Fruit fly (Drosophila melanogaster) whole organism, embryonic: Measurements from ENCODE around the gene CG9581.

Source experiments
- Abd-B ChIP-seq: fragments of 200-800 bp; sonication (Bioruptor generic); optimal IDR thresholded peaks from 2 replicates; lab custom pipeline; 2018; ENCODE audit warnings: missing biosample characterization, mild to moderate bottlenecking, missing genetic modification characterization, moderate library complexity
- Atf3 ChIP-seq: fragments of 200-800 bp; sonication (Bioruptor generic); optimal IDR thresholded peaks from 3 replicates; lab custom pipeline; 2016; ENCODE audit warnings: missing biosample characterization, missing genetic modification characterization
- BEAF-32 ChIP-seq: fragments of 200-800 bp; sonication (Bioruptor generic); optimal IDR thresholded peaks from 3 replicates; lab custom pipeline; 2017; ENCODE audit warnings: missing biosample characterization, missing genetic modification characterization, mild to moderate bottlenecking, moderate library complexity, missing genetic modification reagents
- BtbVII ChIP-seq: fragments of 200-800 bp; sonication (Bioruptor generic); optimal IDR thresholded peaks from 3 replicates; lab custom pipeline; 2017; ENCODE audit warnings: missing biosample characterization, mild to moderate bottlenecking, missing genetic modification characterization
- CG10267 ChIP-seq: fragments of 200-800 bp; sonication (Bioruptor generic); optimal IDR thresholded peaks from 2 replicates; lab custom pipeline; 2018; ENCODE audit warnings: missing biosample characterization, mild to moderate bottlenecking, missing genetic modification characterization, moderate library complexity
- CG10462 ChIP-seq: fragments of 200-800 bp; sonication (Bioruptor generic); optimal IDR thresholded peaks from 2 replicates; lab custom pipeline; 2016; ENCODE audit warnings: missing biosample characterization, missing genetic modification characterization
- CG11504 ChIP-seq: fragments of 200-800 bp; sonication (Bioruptor generic); optimal IDR thresholded peaks from 3 replicates; lab custom pipeline; 2019; ENCODE audit warnings: missing biosample characterization, mild to moderate bottlenecking, missing genetic modification characterization, moderate library complexity
- CG13287 ChIP-seq: fragments of 200-800 bp; sonication (Bioruptor generic); IDR thresholded peaks from 2 replicates; pipeline ENCODE4 v1.3.6; 2022; ENCODE audit warnings: missing biosample characterization, missing genetic modification characterization; ENCODE audit not compliant: partially characterized antibody
- CG13424 ChIP-seq: fragments of 200-800 bp; sonication (Bioruptor generic); optimal IDR thresholded peaks from 2 replicates; lab custom pipeline; 2019; ENCODE audit warnings: missing biosample characterization, mild to moderate bottlenecking, missing genetic modification characterization, moderate library complexity
- CG13624 ChIP-seq: fragments of 200-800 bp; sonication (Bioruptor generic); optimal IDR thresholded peaks from 2 replicates; lab custom pipeline; 2016; ENCODE audit warnings: missing biosample characterization, missing genetic modification characterization
- CG15696 ChIP-seq: fragments of 200-800 bp; sonication (Bioruptor generic); optimal IDR thresholded peaks from 2 replicates; lab custom pipeline; 2019; ENCODE audit warnings: missing biosample characterization, mild to moderate bottlenecking, missing genetic modification characterization, moderate library complexity
- CG1603 ChIP-seq: fragments of 200-800 bp; sonication (Bioruptor generic); optimal IDR thresholded peaks from 2 replicates; lab custom pipeline; 2019; ENCODE audit warnings: missing biosample characterization, mild to moderate bottlenecking, missing genetic modification characterization, moderate library complexity
- CG16863 ChIP-seq: fragments of 200-800 bp; sonication (Bioruptor generic); optimal IDR thresholded peaks from 3 replicates; lab custom pipeline; 2016; ENCODE audit warnings: missing biosample characterization, missing genetic modification characterization
- CG17186 ChIP-seq: fragments of 200-800 bp; sonication (Bioruptor generic); optimal IDR thresholded peaks from 3 replicates; lab custom pipeline; 2017; ENCODE audit warnings: missing biosample characterization, missing genetic modification reagents, missing genetic modification characterization
- CG17385 ChIP-seq: fragments of 200-800 bp; sonication (Bioruptor generic); optimal IDR thresholded peaks from 3 replicates; lab custom pipeline; 2018; ENCODE audit warnings: missing biosample characterization, mild to moderate bottlenecking, missing genetic modification characterization
- CG17612 ChIP-seq: fragments of 200-800 bp; sonication (Bioruptor generic); IDR thresholded peaks from 2 replicates; pipeline ENCODE4 v1.3.6; 2022; ENCODE audit warnings: missing biosample characterization, missing genetic modification characterization
- CG30020 ChIP-seq: fragments of 200-800 bp; optimal IDR thresholded peaks from 2 replicates; lab custom pipeline; 2019; ENCODE audit warnings: missing biosample characterization, mild to moderate bottlenecking, missing genetic modification characterization, moderate library complexity
- CG3847 ChIP-seq: fragments of 200-800 bp; sonication (Bioruptor generic); IDR thresholded peaks from 2 replicates; pipeline ENCODE4 v1.3.6; 2022; ENCODE audit warnings: missing biosample characterization, missing genetic modification characterization
- CG6175 ChIP-seq: fragments of 200-800 bp; sonication (Bioruptor generic); IDR thresholded peaks from 3 replicates; pipeline ENCODE4 v1.3.6; 2022; ENCODE audit warnings: missing biosample characterization, missing genetic modification characterization
- CG7928 ChIP-seq: fragments of 200-800 bp; sonication (Bioruptor generic); optimal IDR thresholded peaks from 2 replicates; lab custom pipeline; 2017; ENCODE audit warnings: missing biosample characterization, mild to moderate bottlenecking, missing genetic modification characterization
- CG8290 ChIP-seq, 3 experiments: fragments of 200-800 bp; sonication (Bioruptor generic); optimal IDR thresholded peaks; 2 replicates each; lab custom pipeline; 2016 to 2019; ENCODE audit warnings: missing biosample characterization in 3 of 3, missing genetic modification characterization in 3 of 3, mild to moderate bottlenecking in 2 of 3, moderate library complexity in 1 of 3
- CG8478 ChIP-seq: fragments of >200 bp; optimal IDR thresholded peaks from 2 replicates; lab custom pipeline; 2018
- CG9609 ChIP-seq: fragments of 200-800 bp; sonication (Bioruptor generic); optimal IDR thresholded peaks from 3 replicates; lab custom pipeline; 2016; ENCODE audit warnings: missing biosample characterization, missing genetic modification characterization
- CG9817 ChIP-seq: fragments of 200-800 bp; sonication (Bioruptor generic); optimal IDR thresholded peaks from 2 replicates; lab custom pipeline; 2018; ENCODE audit warnings: missing biosample characterization, mild to moderate bottlenecking, missing genetic modification characterization, moderate library complexity
- CG9932 ChIP-seq: fragments of 200-800 bp; sonication (Bioruptor generic); IDR thresholded peaks from 2 replicates; pipeline ENCODE4 v1.3.6; 2022; ENCODE audit warnings: missing biosample characterization, missing genetic modification characterization
- CoRest ChIP-seq: fragments of 200-800 bp; sonication (Bioruptor generic); optimal IDR thresholded peaks from 3 replicates; lab custom pipeline; 2018; ENCODE audit warnings: missing biosample characterization, mild to moderate bottlenecking, missing genetic modification characterization, moderate library complexity
- Dfd ChIP-seq, 2 experiments: fragments of >200 bp; optimal IDR thresholded peaks; 2 replicates each; lab custom pipeline; 2017; ENCODE audit warnings: missing biosample characterization in 2 of 2, missing genetic modification characterization in 2 of 2
- Dll ChIP-seq: fragments of 200-800 bp; sonication (Bioruptor generic); IDR thresholded peaks from 4 replicates; pipeline ENCODE4 v1.3.6; 2022; ENCODE audit warnings: missing biosample characterization, missing genetic modification characterization; ENCODE audit not compliant: partially characterized antibody
- Dp ChIP-seq: fragments of 200-800 bp; sonication (Bioruptor generic); optimal IDR thresholded peaks from 2 replicates; lab custom pipeline; 2018; ENCODE audit warnings: missing biosample characterization, mild to moderate bottlenecking, missing genetic modification characterization, moderate library complexity
- Dref ChIP-seq: fragments of 200-800 bp; sonication (Bioruptor generic); IDR thresholded peaks from 2 replicates; pipeline ENCODE4 v1.3.6; 2022; ENCODE audit warnings: missing biosample characterization, missing genetic modification characterization
- E2f2 ChIP-seq: fragments of 200-800 bp; sonication (Bioruptor generic); IDR thresholded peaks from 2 replicates; pipeline ENCODE4 v1.3.6; 2022; ENCODE audit warnings: missing biosample characterization, missing genetic modification characterization
- Eip74EF ChIP-seq, 2 experiments: fragments of 200-800 bp in 1 of 2; fragments of >200 bp in 1 of 2; sonication (Bioruptor generic) in 1 of 2; optimal IDR thresholded peaks; 2 replicates each; lab custom pipeline; 2017 to 2019; ENCODE audit warnings: missing biosample characterization in 2 of 2, missing genetic modification characterization in 2 of 2, mild to moderate bottlenecking in 1 of 2, moderate library complexity in 1 of 2
- MBD-R2 ChIP-seq: fragments of 200-800 bp; sonication (Bioruptor generic); IDR thresholded peaks from 2 replicates; pipeline ENCODE4 v1.3.6; 2022; ENCODE audit warnings: missing biosample characterization, missing genetic modification characterization
- Med ChIP-seq: fragments of 200-800 bp; sonication (Bioruptor generic); peaks from one replicate; lab custom pipeline; 2016; ENCODE audit warnings: missing biosample characterization, missing genetic modification characterization, mild to moderate bottlenecking, inconsistent platforms, moderate library complexity
- Poxn ChIP-seq: fragments of 200-800 bp; sonication (Bioruptor generic); IDR thresholded peaks from 2 replicates; pipeline ENCODE4 v1.3.6; 2022; ENCODE audit warnings: missing biosample characterization, missing genetic modification characterization
- Rx ChIP-seq: fragments of 200-800 bp; sonication (Bioruptor generic); IDR thresholded peaks from 2 replicates; pipeline ENCODE4 v1.3.6; 2022; ENCODE audit warnings: missing biosample characterization, missing genetic modification characterization
- Spps ChIP-seq: fragments of 200-800 bp; sonication (Bioruptor generic); optimal IDR thresholded peaks from 2 replicates; lab custom pipeline; 2018; ENCODE audit warnings: missing biosample characterization, mild to moderate bottlenecking, missing genetic modification characterization
- Sry-δ ChIP-seq: fragments of 200-800 bp; sonication (Bioruptor generic); optimal IDR thresholded peaks from 2 replicates; lab custom pipeline; 2016; ENCODE audit warnings: missing biosample characterization, missing genetic modification characterization
- Usf ChIP-seq: fragments of 200-800 bp; sonication (Bioruptor generic); optimal IDR thresholded peaks from 2 replicates; lab custom pipeline; 2017; ENCODE audit warnings: missing genotype, missing biosample characterization, missing genetic modification characterization
- amos ChIP-seq: fragments of 200-800 bp; sonication (Bioruptor generic); IDR thresholded peaks from 2 replicates; pipeline ENCODE4 v1.3.6; 2022; ENCODE audit warnings: missing biosample characterization, missing genetic modification characterization; ENCODE audit not compliant: partially characterized antibody
- cas ChIP-seq: fragments of 200-800 bp; sonication (Bioruptor generic); IDR thresholded peaks from 2 replicates; pipeline ENCODE4 v1.3.6; 2022; ENCODE audit warnings: missing biosample characterization, missing genetic modification characterization
- disco-r ChIP-seq: fragments of 200-800 bp; sonication (Bioruptor generic); optimal IDR thresholded peaks from 2 replicates; lab custom pipeline; 2016; ENCODE audit warnings: missing biosample characterization, missing genetic modification characterization
- dmrt99B ChIP-seq: fragments of 200-800 bp; sonication (Bioruptor generic); optimal IDR thresholded peaks from 2 replicates; lab custom pipeline; 2018; ENCODE audit warnings: missing biosample characterization, mild to moderate bottlenecking, missing genetic modification characterization, moderate library complexity
- gem ChIP-seq: fragments of 200-800 bp; sonication (Bioruptor generic); optimal IDR thresholded peaks from 2 replicates; lab custom pipeline; 2019; ENCODE audit warnings: missing biosample characterization, mild to moderate bottlenecking, missing genetic modification characterization, moderate library complexity
- ham ChIP-seq: fragments of 200-800 bp; sonication (Bioruptor generic); IDR thresholded peaks from 2 replicates; pipeline ENCODE4 v1.3.6; 2022; ENCODE audit warnings: missing biosample characterization, missing genetic modification characterization
- hbn ChIP-seq: fragments of 200-800 bp; sonication (Bioruptor generic); IDR thresholded peaks from 2 replicates; pipeline ENCODE4 v1.3.6; 2022; ENCODE audit warnings: missing biosample characterization, missing genetic modification characterization; ENCODE audit not compliant: partially characterized antibody
- nerfin-1 ChIP-seq: fragments of 200-800 bp; sonication (Bioruptor generic); optimal IDR thresholded peaks from 3 replicates; lab custom pipeline; 2019; ENCODE audit warnings: missing biosample characterization, mild to moderate bottlenecking, missing genetic modification characterization, moderate library complexity
- pum ChIP-seq: fragments of 200-800 bp; sonication (Bioruptor generic); optimal IDR thresholded peaks from 2 replicates; lab custom pipeline; 2016; ENCODE audit warnings: missing biosample characterization, missing genetic modification characterization
- stwl ChIP-seq: fragments of 200-800 bp; sonication (Bioruptor generic); optimal IDR thresholded peaks from 3 replicates; lab custom pipeline; 2018; ENCODE audit warnings: missing biosample characterization, mild to moderate bottlenecking, missing genetic modification characterization, moderate library complexity
- zfh2 ChIP-seq: fragments of 200-800 bp; sonication (Bioruptor generic); optimal IDR thresholded peaks from 2 replicates; lab custom pipeline; 2016; ENCODE audit warnings: missing biosample characterization, missing genetic modification characterization

The CG9581 gene

DNA sequence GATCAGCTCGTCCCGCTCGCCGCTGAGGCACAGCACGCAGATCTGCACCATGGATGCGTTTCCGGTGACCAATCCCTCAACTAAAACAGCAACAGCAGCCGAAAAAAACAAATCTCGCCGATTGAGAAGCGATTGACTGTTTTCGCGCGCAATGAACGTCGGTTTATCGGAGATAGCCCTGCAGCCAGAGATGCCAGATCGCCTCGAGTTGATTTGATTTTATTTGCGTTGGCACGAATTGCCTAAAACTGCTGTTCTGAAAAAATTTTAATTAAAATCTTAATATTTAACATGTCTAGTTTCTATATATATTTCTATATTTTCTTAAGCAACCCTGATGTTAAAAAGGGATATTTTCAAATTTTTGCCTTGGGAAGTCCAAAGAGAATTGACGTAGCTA is 7.2 kb downstream of the CG9581 start (continued):
- TF ChIP-seq CG17385 (GFP tag; lab: Kevin White, UChicago) (no peak), CG3847 (GFP tag; lab: Robert Waterston, UW) (0 out of 2 replicates have a peak, but pooled peaks have one; percentile 19), nerfin-1 (tag; lab: Kevin White, UChicago) (no peak), CG17612 (GFP tag; lab: Robert Waterston, UW) (no peak), CoRest (tag; lab: Kevin White, UChicago) (peak; percentile 35), CG13424 (tag; lab: Kevin White, UChicago) (peak; percentile 1), amos (GFP tag; lab: Robert Waterston, UW) (peak; percentile 36; the same call in 1 of the 2 replicates), CG9817 (tag; lab: Kevin White, UChicago) (peak; percentile 8), zfh2 (GFP tag; lab: Kevin White, UChicago) (peak; percentile 5), dmrt99B (tag; lab: Kevin White, UChicago) (no peak), CG1603 (tag; lab: Kevin White, UChicago) (peak; percentile 80), CG10462 (GFP tag; lab: Kevin White, UChicago) (no peak), Med (peak; percentile 67), ham (GFP tag; lab: Robert Waterston, UW) (no peak), CG9609 (GFP tag; lab: Kevin White, UChicago) (no peak), BEAF-32 (peak; percentile 44), Atf3 (GFP tag; lab: Kevin White, UChicago) (no peak), CG6175 (no peak), gem (tag; lab: Kevin White, UChicago) (peak; percentile 27), Eip74EF (GFP tag; optimal IDR thresholded peaks at IDR 0.05; lab: Kevin White, UChicago) (no peak), Dfd (GFP tag; optimal IDR thresholded peaks at IDR 0.05; lab: Kevin White, UChicago) (no peak), Dp (GFP tag; lab: Kevin White, UChicago) (peak; percentile 80), disco-r (GFP tag; lab: Kevin White, UChicago) (no peak), CG13624 (GFP tag; lab: Kevin White, UChicago) (no peak), Spps (tag; lab: Kevin White, UChicago) (no peak), cas (GFP tag; lab: Robert Waterston, UW) (no peak), CG8290 (GFP tag; optimal IDR thresholded peaks at IDR 0.05; lab: Kevin White, UChicago) (no peak), CG8290 (tag; optimal IDR thresholded peaks at IDR 0.05; lab: Kevin White, UChicago) (peak in 1 of 2 experiments; percentile 27), hbn (no peak), Abd-B (GFP tag; lab: Kevin White, UChicago) (no peak), CG8478 (lab: Kevin White, UChicago) (no peak), CG7928 (GFP tag; lab: Kevin White, UChicago) (no peak), Sry-δ (GFP tag; lab: Kevin White, UChicago) (peak; percentile 36), CG17186 (peak; percentile 32), pum (GFP tag; lab: Kevin White, UChicago) (no peak), CG10267 (tag; lab: Kevin White, UChicago) (peak; percentile 28), CG16863 (GFP tag; lab: Kevin White, UChicago) (no peak), Poxn (GFP tag; lab: Robert Waterston, UW) (no peak), stwl (tag; lab: Kevin White, UChicago) (peak; percentile 32), Dref (GFP tag; lab: Robert Waterston, UW) (peak; percentile 71), E2f2 (GFP tag; lab: Robert Waterston, UW) (peak; percentile 87), CG13287 (GFP tag; lab: Robert Waterston, UW) (peak; percentile 34; the same call in 1 of the 2 replicates), CG15696 (tag; lab: Kevin White, UChicago) (no peak), Usf (GFP tag; lab: Kevin White, UChicago) (no peak), Rx (GFP tag; lab: Robert Waterston, UW) (no peak), CG11504 (tag; lab: Kevin White, UChicago) (peak; percentile 7), CG9932 (GFP tag; lab: Robert Waterston, UW) (peak; percentile 58), Dll (GFP tag; lab: Robert Waterston, UW) (0 out of 4 replicates have a peak, but pooled peaks have one; percentile 20), BtbVII (no peak), CG30020 (peak; percentile 48), MBD-R2 (peak; percentile 45; the same call in 1 of the 2 replicates)
